Worm (Caenorhabditis elegans): Measurements from ENCODE around the gene F40A3.4.

- TF ChIP-seq hlh-17 (GFP tag; optimal IDR thresholded peaks at IDR 0.05; ENCODE audit: borderline replicate concordance) (no peak), nhr-77 (tag; optimal IDR thresholded peaks at IDR 0.05) (no peak), jun-1 (tag; optimal IDR thresholded peaks at IDR 0.05) (no peak), ceh-90 (tag; optimal IDR thresholded peaks at IDR 0.05) (no peak), xbp-1 (tag; optimal IDR thresholded peaks at IDR 0.05) (no peak), nhr-19 (GFP tag; conservative IDR thresholded peaks at IDR 0.05) (no peak), lsy-2 (tag; optimal IDR thresholded peaks at IDR 0.05) (no peak), snpc-4 (tag; optimal IDR thresholded peaks at IDR 0.05) (no peak), nhr-47 (tag; optimal IDR thresholded peaks at IDR 0.05) (no peak), zag-1 (tag; optimal IDR thresholded peaks at IDR 0.05) (no peak), fkh-10 (GFP tag; optimal IDR thresholded peaks at IDR 0.05) (peak; percentile 81), lin-39 (tag; optimal IDR thresholded peaks at IDR 0.05) (no peak), fkh-4 (tag; optimal IDR thresholded peaks at IDR 0.05; ENCODE audit: borderline replicate concordance) (no peak)
Measured at ce11 chrV:7872945-7873344, 2.6 kb upstream of the F40A3.4 start.
